Worm (Caenorhabditis elegans) whole organism, L1 larva: ENCODE results near the gene nhr-56.

ENCODE experiments used
- Y116A8C.19 ChIP-seq: sonication (generic microtip); optimal IDR thresholded peaks from 2 replicates; lab custom pipeline; 2016; ENCODE audit warnings: missing compliant biosample characterization, missing genetic modification characterization, borderline replicate concordance
- blmp-1 ChIP-seq: fragments of 150-350 bp; optimal IDR thresholded peaks from 2 replicates; lab custom pipeline; 2014; ENCODE audit warnings: missing biosample characterization, missing genetic modification characterization
- ceh-63 ChIP-seq: fragments of 200-800 bp; sonication (Bioruptor generic); optimal IDR thresholded peaks from 2 replicates; lab custom pipeline; 2018; ENCODE audit warnings: mild to moderate bottlenecking, missing genetic modification characterization, missing compliant biosample characterization
- ceh-82 ChIP-seq, 3 experiments: fragments of 150-350 bp in 1 of 3; sonication (generic microtip) in 2 of 3; optimal IDR thresholded peaks; 2 replicates each; lab custom pipeline; 2014 to 2017; ENCODE audit warnings: missing biosample characterization in 3 of 3, missing genetic modification characterization in 3 of 3
- lin-39 ChIP-seq: fragments of 150-350 bp; optimal IDR thresholded peaks from 2 replicates; lab custom pipeline; 2014; ENCODE audit warnings: missing biosample characterization, missing genetic modification reagents, missing genetic modification characterization
- nhr-237 ChIP-seq: fragments of 150-350 bp; optimal IDR thresholded peaks from 2 replicates; lab custom pipeline; 2014; ENCODE audit warnings: missing biosample characterization, missing genetic modification characterization
- nhr-76 ChIP-seq: sonication (generic microtip); optimal IDR thresholded peaks from 2 replicates; lab custom pipeline; 2017; ENCODE audit warnings: missing biosample characterization, missing genetic modification characterization
- nhr-77 ChIP-seq: fragments of 150-350 bp; optimal IDR thresholded peaks from 2 replicates; lab custom pipeline; 2014; ENCODE audit warnings: missing biosample characterization, missing genetic modification characterization
- skn-1 ChIP-seq: fragments of 150-350 bp; optimal IDR thresholded peaks from 2 replicates; lab custom pipeline; 2014; ENCODE audit warnings: missing biosample characterization, missing genetic modification characterization
- snpc-4 ChIP-seq: fragments of 150-350 bp; optimal IDR thresholded peaks from 2 replicates; lab custom pipeline; 2014; ENCODE audit warnings: missing biosample characterization, missing genetic modification characterization
- sptf-1 ChIP-seq: fragments of 150-350 bp; optimal IDR thresholded peaks from 2 replicates; lab custom pipeline; 2014; ENCODE audit warnings: missing biosample characterization, missing genetic modification characterization
- tbx-2 ChIP-seq: sonication (generic microtip); optimal IDR thresholded peaks from 2 replicates; lab custom pipeline; 2016; ENCODE audit warnings: missing genetic modification characterization, missing compliant biosample characterization
- unc-62 ChIP-seq: fragments of 150-350 bp; optimal IDR thresholded peaks from 2 replicates; lab custom pipeline; 2014; ENCODE audit warnings: missing biosample characterization, missing genetic modification reagents, missing genetic modification characterization
- zag-1 ChIP-seq: fragments of 150-350 bp; optimal IDR thresholded peaks from 2 replicates; lab custom pipeline; 2014; ENCODE audit warnings: missing biosample characterization, missing genetic modification characterization

DNA sequence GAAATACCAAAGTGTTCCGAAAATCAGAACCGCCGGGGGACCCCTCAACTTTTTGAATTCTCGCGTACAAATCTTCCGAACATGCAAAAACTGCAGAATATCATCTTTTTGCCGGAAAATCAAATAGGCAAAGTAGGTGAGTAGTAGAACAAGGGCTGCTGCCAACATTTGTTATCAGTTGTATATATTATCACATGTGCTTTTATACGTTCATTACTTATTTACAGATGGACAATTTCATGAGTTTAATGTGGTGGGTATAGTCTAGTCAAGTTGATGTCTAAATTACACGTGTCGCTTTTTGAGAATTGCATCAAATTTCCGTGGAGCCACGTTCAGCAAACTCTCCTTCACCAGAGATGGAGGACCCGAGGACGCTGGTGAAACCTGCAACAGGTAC is 17.6 kb upstream of the nhr-56 start, which contains the start of gene cyp-32B1:
- TF ChIP-seq zag-1 (tag; lab: Kevin White, UChicago), result no peak
- no peak for TF ChIP-seq blmp-1 (tag; lab: Kevin White, UChicago)
- no peak for TF ChIP-seq tbx-2
- no peak for TF ChIP-seq skn-1 (tag; lab: Kevin White, UChicago)
- TF ChIP-seq nhr-76, result no peak
- TF ChIP-seq snpc-4 (tag; lab: Kevin White, UChicago), result no peak
- no peak for TF ChIP-seq ceh-82 (tag; optimal IDR thresholded peaks at IDR 0.05; lab: Kevin White, UChicago)
- no peak for TF ChIP-seq unc-62 (GFP tag; lab: Kevin White, UChicago)
- TF ChIP-seq nhr-237 (tag; lab: Kevin White, UChicago), result no peak
- TF ChIP-seq Y116A8C.19, result no peak
- no peak for TF ChIP-seq nhr-77 (tag; lab: Kevin White, UChicago)
- no peak for TF ChIP-seq sptf-1 (tag; lab: Kevin White, UChicago)
- TF ChIP-seq ceh-63 (GFP tag; lab: Kevin White, UChicago), result no peak
- no peak for TF ChIP-seq lin-39
